Fruit fly (Drosophila melanogaster): Measurements from ENCODE around the gene Syx4.

DNA sequence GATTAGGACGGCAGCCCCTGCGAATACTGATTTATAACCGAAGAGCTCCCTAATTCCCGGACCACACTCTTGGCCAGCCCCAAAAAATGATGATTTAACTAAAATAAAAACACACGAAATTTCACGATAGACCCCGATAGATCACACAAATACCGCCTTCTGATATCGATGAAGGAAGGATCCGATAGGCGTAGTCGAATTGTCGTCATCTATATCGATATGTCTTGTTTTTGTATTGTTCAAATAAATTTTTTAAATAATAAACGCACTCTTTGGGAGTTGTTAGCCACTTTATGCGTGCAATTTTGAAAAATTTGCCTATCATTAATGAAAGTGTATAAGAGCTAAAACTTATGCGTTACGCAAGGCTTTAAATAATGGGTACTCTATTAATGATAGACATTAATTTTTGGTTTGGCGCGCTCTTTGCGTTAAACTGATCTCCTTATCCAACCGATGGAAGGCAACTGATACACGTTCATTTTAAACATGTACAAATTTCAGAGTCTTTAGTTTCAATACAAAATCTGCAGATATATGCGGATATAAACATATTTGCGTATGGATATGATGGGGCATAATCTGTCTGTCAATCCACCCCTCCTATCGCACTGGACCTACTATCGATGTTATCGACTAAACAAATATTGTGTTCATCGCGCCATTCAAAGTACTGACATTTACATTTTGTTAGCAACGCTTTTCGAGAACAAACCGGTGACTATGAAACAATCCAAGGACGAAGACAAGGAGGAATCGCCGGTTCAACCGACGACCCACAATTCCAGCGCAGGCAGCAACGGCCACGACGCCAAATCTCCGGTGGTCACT lies 45.6 kb downstream of the Syx4 start, which contains the start of the genes Spg7 and Lint-O:
- TF ChIP-seq rn (GFP tag; IDR thresholded peaks at IDR 0.05) = no peak
- TF ChIP-seq CG8301 (tag; optimal IDR thresholded peaks at IDR 0.05) = no peak
- TF ChIP-seq CG34367 (tag; optimal IDR thresholded peaks at IDR 0.05) = no peak
- TF ChIP-seq CG17806 (tag; optimal IDR thresholded peaks at IDR 0.05) = no peak
- no peak for TF ChIP-seq Ets98B (GFP tag; IDR thresholded peaks at IDR 0.05)
- TF ChIP-seq EcR (GFP tag; optimal IDR thresholded peaks at IDR 0.05) = no peak
- no peak for TF ChIP-seq CG13204 (GFP tag; optimal IDR thresholded peaks at IDR 0.05)
- no peak for TF ChIP-seq CG32121 (GFP tag; IDR thresholded peaks at IDR 0.05)
- no peak for TF ChIP-seq CG9948 (tag; optimal IDR thresholded peaks at IDR 0.05)
- TF ChIP-seq gl (tag; optimal IDR thresholded peaks at IDR 0.05) = no peak

Measured in whole organism, pupa.